Fruit fly (Drosophila melanogaster): ENCODE results near the gene CG12155.
A peak's percentile ranks its signal among the peaks of the same experiment; 100 is the strongest.

The CG12155 gene

dm6 chrX:7691947-7692739 lies 36.4 kb upstream of the CG12155 start (continued):
- peak; percentile 54 for TF ChIP-seq CG17328 (GFP tag; IDR thresholded peaks at IDR 0.05)
- peak; percentile 36; the same call in 1 of the 2 replicates for TF ChIP-seq CG31224 (GFP tag; IDR thresholded peaks at IDR 0.05)
- TF ChIP-seq otp (GFP tag; IDR thresholded peaks at IDR 0.05) = no peak
- TF ChIP-seq Atf-2 (GFP tag; optimal IDR thresholded peaks at IDR 0.05) = peak; percentile 72
- peak; percentile 71 for TF ChIP-seq bcd (GFP tag; optimal IDR thresholded peaks at IDR 0.05)
- no peak for TF ChIP-seq CG6175 (GFP tag; IDR thresholded peaks at IDR 0.05)
- peak; percentile 43 for TF ChIP-seq CG11398 (GFP tag; optimal IDR thresholded peaks at IDR 0.05)
- peak; percentile 49 for TF ChIP-seq Poxn (GFP tag; IDR thresholded peaks at IDR 0.05)
- TF ChIP-seq Hmr (GFP tag; optimal IDR thresholded peaks at IDR 0.05) = peak; percentile 82
- TF ChIP-seq Sox100B (GFP tag; optimal IDR thresholded peaks at IDR 0.05) = peak; percentile 64
- no peak for TF ChIP-seq Bgb (GFP tag; IDR thresholded peaks at IDR 0.05; ENCODE audit: partially characterized antibody)
- no peak for TF ChIP-seq CG8478 (optimal IDR thresholded peaks at IDR 0.05)
- peak; percentile 15; the same call in 1 of the 2 replicates for TF ChIP-seq CG11247 (GFP tag; IDR thresholded peaks at IDR 0.05)
- no peak for TF ChIP-seq CG30020 (tag; optimal IDR thresholded peaks at IDR 0.05)
- peak; percentile 3 for TF ChIP-seq CG30431 (GFP tag; optimal IDR thresholded peaks at IDR 0.05)
- peak; percentile 48 for TF ChIP-seq CG1603 (tag; optimal IDR thresholded peaks at IDR 0.05)
- no peak for TF ChIP-seq Neu2 (GFP tag; optimal IDR thresholded peaks at IDR 0.05; ENCODE audit: borderline replicate concordance)
- TF ChIP-seq CG6654 (GFP tag; optimal IDR thresholded peaks at IDR 0.05) = peak; percentile 16
- TF ChIP-seq CG17912 (GFP tag; optimal IDR thresholded peaks at IDR 0.05) = no peak
- TF ChIP-seq CG34224 (GFP tag; IDR thresholded peaks at IDR 0.05; ENCODE audit: partially characterized antibody) = no peak
- TF ChIP-seq Hr39 (optimal IDR thresholded peaks at IDR 0.05) = no peak
- TF ChIP-seq Rfx (GFP tag; IDR thresholded peaks at IDR 0.05) = peak; percentile 74
- peak; percentile 29; the same call in 1 of the 3 replicates for TF ChIP-seq CG14050 (GFP tag; IDR thresholded peaks at IDR 0.05)
- peak; percentile 94 for TF ChIP-seq CG7839 (tag; optimal IDR thresholded peaks at IDR 0.05)
- no peak for TF ChIP-seq abd-A (tag; optimal IDR thresholded peaks at IDR 0.05)
- peak; percentile 18; the same call in 1 of the 2 replicates for TF ChIP-seq onecut (GFP tag; IDR thresholded peaks at IDR 0.05)
- TF ChIP-seq crp (GFP tag; optimal IDR thresholded peaks at IDR 0.05) = no peak
- TF ChIP-seq twi (tag; optimal IDR thresholded peaks at IDR 0.05) = no peak
- peak; percentile 65 for TF ChIP-seq grau (tag; optimal IDR thresholded peaks at IDR 0.05)
- no peak for TF ChIP-seq rib (GFP tag; IDR thresholded peaks at IDR 0.05)
- no peak for TF ChIP-seq Hey (tag; optimal IDR thresholded peaks at IDR 0.05)
- TF ChIP-seq trh (GFP tag; optimal IDR thresholded peaks at IDR 0.05) = peak; percentile 22
- TF ChIP-seq vfl (GFP tag; optimal IDR thresholded peaks at IDR 0.05) = peak; percentile 21
- TF ChIP-seq Lpt (GFP tag; optimal IDR thresholded peaks at IDR 0.05) = no peak
- TF ChIP-seq Hr51 (GFP tag; optimal IDR thresholded peaks at IDR 0.05) = peak; percentile 51 to 84
- TF ChIP-seq D19A (tag; optimal IDR thresholded peaks at IDR 0.05) = peak; percentile 67
- TF ChIP-seq Asciz (GFP tag; optimal IDR thresholded peaks at IDR 0.05) = peak; percentile 63
- TF ChIP-seq CG13775 (GFP tag; optimal IDR thresholded peaks at IDR 0.05) = peak; percentile 63
- TF ChIP-seq oc (tag; optimal IDR thresholded peaks at IDR 0.05) = peak; percentile 33
- peak; percentile 5 for TF ChIP-seq kay (GFP tag; optimal IDR thresholded peaks at IDR 0.05)
- TF ChIP-seq CG7987 (GFP tag; optimal IDR thresholded peaks at IDR 0.05) = no peak
- peak; percentile 54 for TF ChIP-seq CG9609 (GFP tag; optimal IDR thresholded peaks at IDR 0.05)
- TF ChIP-seq usp (GFP tag; optimal IDR thresholded peaks at IDR 0.05) = no peak
- peak; percentile 2 for TF ChIP-seq CG6254 (GFP tag; optimal IDR thresholded peaks at IDR 0.05)
- no peak for TF ChIP-seq sqz (GFP tag; optimal IDR thresholded peaks at IDR 0.05)
- TF ChIP-seq Eip74EF (GFP tag; optimal IDR thresholded peaks at IDR 0.05) = peak in 1 of 2 experiments; percentile 55
- no peak for TF ChIP-seq ken (GFP tag; IDR thresholded peaks at IDR 0.05)
- TF ChIP-seq vvl (GFP tag; IDR thresholded peaks at IDR 0.05) = peak; percentile 73
- TF ChIP-seq CG18619 (GFP tag; optimal IDR thresholded peaks at IDR 0.05) = peak; percentile 76

All from whole organism, embryonic.